Fruit fly (Drosophila melanogaster) whole organism, pupa: ENCODE measurements around the gene Gem3.

ENCODE experiments used
- CG10348 ChIP-seq: fragments of 200-800 bp; sonication (Bioruptor generic); IDR thresholded peaks from 2 replicates; pipeline ENCODE4 v1.3.6; 2022; ENCODE audit warnings: missing biosample characterization, missing genetic modification characterization
- CG15710 ChIP-seq: fragments of 200-800 bp; sonication (Bioruptor generic); optimal IDR thresholded peaks from 2 replicates; lab custom pipeline; 2018; ENCODE audit warnings: missing biosample characterization, mild to moderate bottlenecking, missing genetic modification characterization, moderate library complexity
- CG17806 ChIP-seq: fragments of 200-800 bp; sonication (Bioruptor generic); optimal IDR thresholded peaks from 2 replicates; lab custom pipeline; 2018; ENCODE audit warnings: missing biosample characterization, mild to moderate bottlenecking, missing genetic modification characterization, moderate library complexity
- CG34367 ChIP-seq: fragments of 200-800 bp; sonication (Bioruptor generic); optimal IDR thresholded peaks from 2 replicates; lab custom pipeline; 2018; ENCODE audit warnings: missing biosample characterization, mild to moderate bottlenecking, missing genetic modification characterization
- CG4496 ChIP-seq: fragments of 200-800 bp; sonication (Bioruptor generic); IDR thresholded peaks from 3 replicates; pipeline ENCODE4 v1.3.6; 2022; ENCODE audit warnings: missing biosample characterization, missing genetic modification characterization
- CG8159 ChIP-seq: fragments of 200-800 bp; sonication (Bioruptor generic); optimal IDR thresholded peaks from 3 replicates; lab custom pipeline; 2018; ENCODE audit warnings: missing biosample characterization, mild to moderate bottlenecking, missing genetic modification characterization, moderate library complexity
- CG9948 ChIP-seq: fragments of 200-800 bp; sonication (Bioruptor generic); optimal IDR thresholded peaks from 2 replicates; lab custom pipeline; 2018; ENCODE audit warnings: missing biosample characterization, mild to moderate bottlenecking, missing genetic modification characterization, moderate library complexity
- D1 ChIP-seq: fragments of 200-800 bp; sonication (Bioruptor generic); optimal IDR thresholded peaks from 2 replicates; lab custom pipeline; 2018; ENCODE audit warnings: missing biosample characterization, mild to moderate bottlenecking, missing genetic modification characterization, moderate library complexity
- EcR ChIP-seq: fragments of 200-800 bp; sonication (Bioruptor generic); optimal IDR thresholded peaks from 3 replicates; lab custom pipeline; 2019; ENCODE audit warnings: missing biosample characterization, missing genetic modification characterization, mild to moderate bottlenecking, moderate library complexity, missing genetic modification reagents
- Snoo ChIP-seq: fragments of 200-800 bp; sonication (Bioruptor generic); optimal IDR thresholded peaks from 3 replicates; lab custom pipeline; 2017; ENCODE audit warnings: missing biosample characterization, mild to moderate bottlenecking, missing genetic modification characterization, inconsistent platforms
- rn ChIP-seq: fragments of 200-800 bp; sonication (Bioruptor generic); IDR thresholded peaks from 2 replicates; pipeline ENCODE4 v1.3.6; 2022; ENCODE audit warnings: missing biosample characterization, missing genetic modification characterization

Gene Gem3

dm6 chr3L:10409511-10409910, 53.4 kb downstream of the Gem3 start:
- TF ChIP-seq CG8159 (no peak), D1 (tag; lab: Kevin White, UChicago) (no peak), CG9948 (tag; lab: Kevin White, UChicago) (no peak), CG4496 (no peak), EcR (GFP tag; lab: Kevin White, UChicago) (no peak), CG34367 (tag; lab: Kevin White, UChicago) (no peak), rn (no peak), CG10348 (GFP tag; lab: Robert Waterston, UW) (no peak), Snoo (tag; lab: Kevin White, UChicago) (no peak), CG17806 (no peak), CG15710 (no peak)
